Worm (Caenorhabditis elegans) whole organism, L4 larva: ENCODE measurements around the gene rict-1.
A peak's percentile ranks its signal among the peaks of the same experiment; 100 is the strongest.

Source experiments
- Y75B8A.6 ChIP-seq: fragments of 200-800 bp; sonication (Bioruptor generic); IDR thresholded peaks from 2 replicates; pipeline ENCODE4 v1.3.6; 2022; ENCODE audit warnings: missing genetic modification reagents, missing genetic modification characterization, missing compliant biosample characterization
- ama-1 ChIP-seq: fragments of 150-350 bp; optimal IDR thresholded peaks from 2 replicates; lab custom pipeline; 2014; ENCODE audit warnings: inconsistent platforms, mixed read lengths
- lin-15B ChIP-seq: fragments of 150-350 bp; sonication (generic microtip); optimal IDR thresholded peaks from 3 replicates; lab custom pipeline; 2014; ENCODE audit warnings: missing biosample characterization, missing genetic modification characterization
- nhr-237 ChIP-seq: sonication (generic microtip); optimal IDR thresholded peaks from 2 replicates; lab custom pipeline; 2017; ENCODE audit warnings: missing biosample characterization, missing genetic modification characterization
- unc-62 ChIP-seq, 3 experiments: fragments of 150-350 bp in 1 of 3; sonication (generic microtip); optimal IDR thresholded peaks in 2 of 3; peaks in 1 of 3; 1 replicate in 1 of 3; 2 replicates in 2 of 3; lab custom pipeline; 2014 to 2017; ENCODE audit warnings: missing biosample characterization in 3 of 3, missing genetic modification characterization in 3 of 3, missing genetic modification reagents in 3 of 3, missing genotype in 1 of 3
- zag-1 ChIP-seq: fragments of 150-350 bp; optimal IDR thresholded peaks from 2 replicates; lab custom pipeline; 2014; ENCODE audit warnings: missing biosample characterization, missing genetic modification characterization

DNA sequence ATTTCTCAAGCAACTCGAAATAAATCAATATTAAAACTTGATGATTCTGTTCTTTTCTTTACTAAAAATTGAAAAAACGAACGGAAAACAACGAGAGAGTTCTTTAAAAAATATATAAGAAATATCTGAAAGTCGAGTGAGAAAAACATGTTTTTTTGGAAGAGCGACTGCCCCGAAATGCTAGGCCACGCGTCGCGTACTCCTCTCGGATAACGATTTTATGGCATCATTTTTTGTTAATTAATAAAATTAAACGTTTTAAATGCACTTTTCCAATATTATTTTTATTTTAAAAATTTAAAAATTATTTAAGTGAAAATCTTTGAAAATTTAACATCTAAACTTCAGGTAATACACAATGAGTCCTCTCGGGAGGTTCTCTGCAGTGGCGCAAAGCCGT, 525 bp upstream of the rict-1 start, which contains the start of gene gfm-1:
- TF ChIP-seq lin-15B (tag; lab: Kevin White, UChicago) (peak; percentile 8), Y75B8A.6 (GFP tag; lab: Robert Waterston, UW) (no peak), zag-1 (tag; lab: Kevin White, UChicago) (no peak), ama-1 (lab: Kevin White, UChicago) (no peak), unc-62 (GFP tag; optimal IDR thresholded peaks at IDR 0.05 in 1 of 2; lab: Kevin White, UChicago) (no peak), unc-62 (tag; optimal IDR thresholded peaks at IDR 0.05; lab: Kevin White, UChicago) (no peak), nhr-237 (no peak)
